Worm (Caenorhabditis elegans) whole organism, midembryonic: Measurements from ENCODE around the gene ZC239.20.

Experiments
- T22C8.4 ChIP-seq: fragments of 200-800 bp; sonication (Bioruptor generic); IDR thresholded peaks from 2 replicates; pipeline ENCODE4 v1.3.6; 2022; ENCODE audit warnings: missing genetic modification characterization, missing compliant biosample characterization
- flt-1 ChIP-seq: fragments of 200-800 bp; sonication (Bioruptor generic); IDR thresholded peaks from 2 replicates; pipeline ENCODE4 v1.3.6; 2022; ENCODE audit warnings: missing genetic modification characterization, missing compliant biosample characterization
- klf-2 ChIP-seq: fragments of 200-800 bp; sonication (Bioruptor generic); conservative IDR thresholded peaks from 2 replicates; pipeline ENCODE4 v1.3.6; 2022; ENCODE audit warnings: missing genetic modification reagents, missing genetic modification characterization, missing compliant biosample characterization
- ref-1 ChIP-seq: fragments of 200-800 bp; sonication (Bioruptor generic); conservative IDR thresholded peaks from 2 replicates; pipeline ENCODE4 v1.3.6; 2022; ENCODE audit warnings: missing genetic modification reagents, missing genetic modification characterization, missing compliant biosample characterization
- tab-1 ChIP-seq: fragments of 200-800 bp; sonication (Bioruptor generic); IDR thresholded peaks from 2 replicates; pipeline ENCODE4 v1.3.6; 2022; ENCODE audit warnings: missing genetic modification characterization, missing compliant biosample characterization

ce11 chrII:3221730-3222129, 15.4 kb upstream of the ZC239.20 start, which contains the start of gene ZC239.14:
- TF ChIP-seq T22C8.4 (GFP tag; lab: Robert Waterston, UW) (no peak), tab-1 (no peak), flt-1 (GFP tag; lab: Robert Waterston, UW) (no peak), ref-1 (GFP tag; lab: Robert Waterston, UW) (no peak), klf-2 (GFP tag; lab: Robert Waterston, UW) (no peak)
